Worm (Caenorhabditis elegans) whole organism, late embryonic: ENCODE data around the gene trp-2.

Experiments
- dmd-4 ChIP-seq: sonication (generic microtip); optimal IDR thresholded peaks from 2 replicates; lab custom pipeline; 2016; ENCODE audit warnings: borderline replicate concordance, missing genetic modification characterization, missing compliant biosample characterization
- lin-11 ChIP-seq: fragments of 200-800 bp; sonication (Bioruptor generic); optimal IDR thresholded peaks from 2 replicates; lab custom pipeline; 2018; ENCODE audit warnings: mild to moderate bottlenecking, missing genetic modification characterization, missing compliant biosample characterization
- mec-3 ChIP-seq: sonication (generic microtip); optimal IDR thresholded peaks from 2 replicates; lab custom pipeline; 2016; ENCODE audit warnings: borderline replicate concordance, missing genetic modification characterization, missing compliant biosample characterization

DNA sequence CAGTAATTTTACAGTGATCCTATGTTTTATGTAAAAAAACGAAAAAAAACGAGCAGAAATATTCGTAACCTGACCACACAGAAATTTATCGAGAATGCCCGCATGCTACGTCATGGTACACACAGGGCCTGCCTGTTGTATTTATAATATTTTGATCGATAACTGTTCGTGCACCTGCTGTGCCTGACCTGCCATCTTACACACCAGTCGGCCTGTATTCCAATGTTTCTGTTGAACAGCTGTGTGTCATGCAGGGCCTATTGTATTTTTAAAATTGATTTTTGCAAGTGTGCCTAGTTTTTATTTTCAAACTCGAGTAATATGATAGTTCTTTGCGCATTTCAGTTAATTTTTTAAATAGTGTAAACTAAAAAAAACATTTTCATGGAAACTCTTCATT, 25.4 kb upstream of the trp-2 start:
- no peak for TF ChIP-seq dmd-4 (tag; lab: Kevin White, UChicago)
- no peak for TF ChIP-seq mec-3 (tag; lab: Kevin White, UChicago)
- no peak for TF ChIP-seq lin-11 (tag; lab: Kevin White, UChicago)
